Worm (Caenorhabditis elegans) whole organism, early embryonic: ENCODE data around the gene F01D5.10.

Source experiments
- B0310.2 ChIP-seq: sonication (generic microtip); optimal IDR thresholded peaks from 2 replicates; lab custom pipeline; 2016; ENCODE audit warnings: mild to moderate bottlenecking, missing genetic modification characterization, missing compliant biosample characterization
- F13C5.2 ChIP-seq: sonication (generic microtip); optimal IDR thresholded peaks from 2 replicates; lab custom pipeline; 2017; ENCODE audit warnings: mild to moderate bottlenecking, missing genetic modification characterization, inconsistent platforms, missing compliant biosample characterization
- aly-1 ChIP-seq: sonication (generic microtip); optimal IDR thresholded peaks from 2 replicates; lab custom pipeline; 2016; ENCODE audit warnings: missing genetic modification characterization, missing compliant biosample characterization
- ama-1 ChIP-seq: fragments of 150-350 bp; optimal IDR thresholded peaks from 2 replicates; lab custom pipeline; 2014
- ceh-13 ChIP-seq: fragments of 200-800 bp; sonication (Bioruptor generic); optimal IDR thresholded peaks from 2 replicates; lab custom pipeline; 2018; ENCODE audit warnings: mild to moderate bottlenecking, missing genetic modification characterization, missing compliant biosample characterization
- ceh-36 ChIP-seq: sonication (generic microtip); optimal IDR thresholded peaks from 2 replicates; lab custom pipeline; 2016; ENCODE audit warnings: missing genetic modification characterization, inconsistent platforms, missing compliant biosample characterization
- ets-7 ChIP-seq: sonication (generic microtip); optimal IDR thresholded peaks from 2 replicates; lab custom pipeline; 2016; ENCODE audit warnings: missing genotype, missing genetic modification characterization, missing compliant biosample characterization
- flt-1 ChIP-seq: fragments of 200-800 bp; sonication (Bioruptor generic); IDR thresholded peaks from 2 replicates; pipeline ENCODE4 v1.3.6; 2022; ENCODE audit warnings: missing genetic modification characterization, missing compliant biosample characterization
- hmbx-1 ChIP-seq: sonication (generic microtip); optimal IDR thresholded peaks from 2 replicates; lab custom pipeline; 2016; ENCODE audit warnings: mild to moderate bottlenecking, missing genetic modification characterization, missing compliant biosample characterization
- hmg-4 ChIP-seq: fragments of 200-800 bp; sonication (Bioruptor generic); optimal IDR thresholded peaks from 2 replicates; lab custom pipeline; 2018; ENCODE audit warnings: mild to moderate bottlenecking, missing genetic modification characterization, missing compliant biosample characterization
- hnd-1 ChIP-seq: sonication (generic microtip); optimal IDR thresholded peaks from 2 replicates; lab custom pipeline; 2016; ENCODE audit warnings: missing genetic modification characterization, missing compliant biosample characterization
- pes-1 ChIP-seq: fragments of 200-800 bp; sonication (Bioruptor generic); IDR thresholded peaks from 2 replicates; pipeline ENCODE4 v1.3.6; 2022; ENCODE audit warnings: missing genetic modification reagents, missing genetic modification characterization, missing compliant biosample characterization
- scrt-1 ChIP-seq: fragments of 200-800 bp; sonication (Bioruptor generic); IDR thresholded peaks from 2 replicates; pipeline ENCODE4 v1.3.6; 2022; ENCODE audit warnings: missing genetic modification characterization, missing compliant biosample characterization
- sea-1 ChIP-seq: fragments of 200-800 bp; sonication (Bioruptor generic); conservative IDR thresholded peaks from 2 replicates; pipeline ENCODE4 v1.3.6; 2022; ENCODE audit warnings: missing genetic modification characterization, missing compliant biosample characterization
- tbx-11 ChIP-seq: fragments of 200-800 bp; sonication (Bioruptor generic); IDR thresholded peaks from 2 replicates; pipeline ENCODE4 v1.3.6; 2022; ENCODE audit warnings: missing genetic modification characterization, missing compliant biosample characterization
- tbx-37 ChIP-seq: fragments of 200-800 bp; sonication (Bioruptor generic); conservative IDR thresholded peaks from 2 replicates; pipeline ENCODE4 v1.3.6; 2022; ENCODE audit warnings: missing genetic modification reagents, missing genetic modification characterization, missing compliant biosample characterization
- tra-4 ChIP-seq: sonication (generic microtip); optimal IDR thresholded peaks from 2 replicates; lab custom pipeline; 2017; ENCODE audit warnings: missing genetic modification characterization, missing compliant biosample characterization

F01D5.10 gene

DNA sequence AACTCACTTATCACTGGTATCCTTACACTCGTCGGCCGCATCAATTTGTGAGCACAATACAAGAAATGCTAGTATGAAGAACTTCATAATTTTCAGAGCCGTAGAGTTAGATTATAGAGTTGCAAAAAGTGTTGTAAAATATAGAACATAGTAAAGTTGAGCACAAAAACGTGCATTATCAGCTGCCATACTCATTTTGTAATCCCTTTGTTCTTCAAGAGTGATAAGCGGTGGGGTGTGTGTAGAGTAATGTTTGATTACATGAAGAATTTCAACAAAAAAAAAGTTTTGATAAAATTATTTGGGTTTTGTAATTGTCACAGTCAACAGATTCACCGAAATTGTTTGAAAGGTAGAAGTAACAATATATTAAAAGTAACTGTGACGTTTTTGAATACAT is 38.2 kb downstream of the F01D5.10 start, which contains the start of the genes Y39G8B.13 and Y39G8B.10:
Gene Y39G8B.13, minus strand, starts transcription at position 125 of the 400 bp plus-strand sequence.
Gene Y39G8B.10, minus strand, starts transcription at position 193 of the 400 bp plus-strand sequence.
- TF ChIP-seq flt-1 (no peak), hmg-4 (GFP tag; lab: Kevin White, UChicago) (no peak), ceh-36 (tag; lab: Kevin White, UChicago) (no peak), B0310.2 (tag; lab: Kevin White, UChicago) (no peak)

DNA sequence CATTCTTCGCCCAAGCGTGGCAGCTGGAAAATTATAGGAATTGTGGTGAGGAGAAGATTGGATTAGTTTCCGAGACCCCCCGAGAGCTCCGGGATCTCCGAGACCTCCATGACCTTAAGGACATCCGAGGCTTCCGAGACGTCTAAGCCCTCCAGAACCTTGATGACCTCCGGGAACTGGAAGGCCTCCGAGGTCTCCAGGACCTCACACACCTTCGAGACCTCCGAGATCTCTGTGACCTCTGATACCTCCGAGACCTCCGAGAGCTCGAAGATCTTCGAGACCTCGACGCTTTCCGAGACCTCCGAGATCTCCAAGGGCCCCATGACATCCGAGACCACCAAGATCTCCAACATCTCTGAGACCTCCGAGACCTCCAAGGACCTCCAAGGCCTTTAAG is 38.9 kb downstream of the F01D5.10 start:
- TF ChIP-seq ceh-13 (GFP tag; lab: Kevin White, UChicago), result no peak
- TF ChIP-seq ceh-36 (tag; lab: Kevin White, UChicago), result no peak
- no peak for TF ChIP-seq tbx-11 (GFP tag; lab: Robert Waterston, UW)
- no peak for TF ChIP-seq ets-7 (tag; lab: Kevin White, UChicago)
- no peak for TF ChIP-seq aly-1

DNA sequence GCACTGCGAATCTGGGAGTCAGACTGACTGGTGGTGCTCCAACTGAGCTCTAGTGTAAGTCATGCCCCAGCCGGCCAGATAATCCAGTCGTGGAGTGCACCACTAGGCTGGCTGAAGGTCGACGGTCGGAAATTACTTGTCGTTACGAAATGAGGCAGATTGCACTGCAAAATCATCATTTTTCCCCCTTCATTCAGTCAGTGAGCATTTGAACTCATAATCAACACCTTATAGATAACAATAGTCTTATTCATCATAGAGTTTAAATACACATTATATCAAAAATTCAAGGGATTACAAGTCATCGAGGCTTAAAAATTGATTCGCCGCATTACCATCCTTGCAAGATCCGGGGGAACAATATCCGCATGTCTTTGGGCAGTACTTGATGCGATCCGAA is 39.3 kb downstream of the F01D5.10 start:
- no peak for TF ChIP-seq tbx-37 (GFP tag; lab: Robert Waterston, UW)
- TF ChIP-seq ama-1 (lab: Kevin White, UChicago), result no peak
- no peak for TF ChIP-seq tbx-11 (GFP tag; lab: Robert Waterston, UW)

DNA sequence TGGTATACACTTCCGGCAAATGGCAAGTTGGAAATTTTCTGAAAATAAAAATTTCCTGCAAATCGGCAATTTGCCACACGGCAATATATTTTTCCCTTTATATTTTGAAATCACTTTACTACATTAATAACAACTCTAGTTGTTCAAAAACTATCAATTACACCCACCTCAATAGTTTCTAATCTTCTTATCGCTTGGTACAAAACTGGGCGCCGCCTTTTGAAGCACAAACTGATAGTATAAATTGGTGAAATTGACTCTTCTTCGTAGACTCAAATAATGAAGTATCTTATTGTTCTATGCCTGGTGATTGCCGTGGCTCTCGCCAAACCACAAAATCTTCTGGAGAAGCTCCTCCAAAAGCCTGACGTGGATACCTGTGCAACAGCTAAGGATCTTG is 40.0 kb downstream of the F01D5.10 start, which contains the start of gene Y39G8B.9:
Gene Y39G8B.9, plus strand, starts transcription at position 269 of the 400 bp plus-strand sequence.
- TF ChIP-seq ceh-13 (GFP tag; lab: Kevin White, UChicago), result no peak
- TF ChIP-seq tbx-11 (GFP tag; lab: Robert Waterston, UW), result no peak
- TF ChIP-seq hmg-4 (GFP tag; lab: Kevin White, UChicago), result no peak
- no peak for TF ChIP-seq ets-7 (tag; lab: Kevin White, UChicago)
- TF ChIP-seq ceh-36 (tag; lab: Kevin White, UChicago), result no peak
- TF ChIP-seq B0310.2 (tag; lab: Kevin White, UChicago), result no peak
- no peak for TF ChIP-seq sea-1 (GFP tag; lab: Robert Waterston, UW)
- no peak for TF ChIP-seq pes-1 (GFP tag; lab: Robert Waterston, UW)
- TF ChIP-seq hnd-1 (tag; lab: Kevin White, UChicago), result no peak
- TF ChIP-seq tbx-37 (GFP tag; lab: Robert Waterston, UW), result no peak
- TF ChIP-seq ama-1 (lab: Kevin White, UChicago), result no peak
- no peak for TF ChIP-seq scrt-1
- no peak for TF ChIP-seq flt-1
- no peak for TF ChIP-seq F13C5.2

ce11 chrII:13979833-13980513 is 41.2 kb downstream of the F01D5.10 start, which contains the start of gene sre-48:
Gene sre-48, minus strand, starts transcription at chrII:13979883.
- TF ChIP-seq scrt-1 (no peak), tbx-37 (GFP tag; lab: Robert Waterston, UW) (no peak), hmbx-1 (tag; lab: Kevin White, UChicago) (no peak), flt-1 (no peak), F13C5.2 (no peak), ets-7 (tag; lab: Kevin White, UChicago) (no peak)

DNA sequence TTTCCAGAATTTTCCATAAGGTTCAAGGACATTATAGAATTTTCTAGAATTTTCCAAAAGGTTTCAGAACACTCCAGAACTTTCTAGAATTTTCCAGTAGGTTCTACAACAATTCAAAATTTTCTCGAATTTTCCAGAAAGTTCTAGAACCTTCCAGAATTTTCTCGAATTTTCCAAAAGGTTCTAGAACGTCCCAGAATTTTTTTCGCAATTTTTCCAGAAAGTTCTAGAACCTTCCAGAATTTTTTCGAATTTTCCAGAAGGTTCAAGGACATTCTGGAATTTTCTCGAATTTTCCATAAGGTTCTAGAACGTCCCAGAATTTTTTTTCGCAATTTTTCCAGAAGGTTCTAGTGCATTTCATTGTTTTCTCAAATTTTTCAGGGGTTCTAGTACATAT is 43.4 kb downstream of the F01D5.10 start:
- TF ChIP-seq tra-4 (tag; lab: Kevin White, UChicago), result no peak
- no peak for TF ChIP-seq tbx-37 (GFP tag; lab: Robert Waterston, UW)
- TF ChIP-seq hnd-1 (tag; lab: Kevin White, UChicago), result no peak
- TF ChIP-seq hmg-4 (GFP tag; lab: Kevin White, UChicago), result no peak
- no peak for TF ChIP-seq flt-1
- no peak for TF ChIP-seq ceh-36 (tag; lab: Kevin White, UChicago)
- no peak for TF ChIP-seq sea-1 (GFP tag; lab: Robert Waterston, UW)
- TF ChIP-seq B0310.2 (tag; lab: Kevin White, UChicago), result no peak
- TF ChIP-seq scrt-1, result no peak
- no peak for TF ChIP-seq F13C5.2
- no peak for TF ChIP-seq ceh-13 (GFP tag; lab: Kevin White, UChicago)
- TF ChIP-seq ama-1 (lab: Kevin White, UChicago), result no peak
- TF ChIP-seq pes-1 (GFP tag; lab: Robert Waterston, UW), result no peak
- no peak for TF ChIP-seq hmbx-1 (tag; lab: Kevin White, UChicago)
- no peak for TF ChIP-seq ets-7 (tag; lab: Kevin White, UChicago)
- no peak for TF ChIP-seq aly-1
- no peak for TF ChIP-seq tbx-11 (GFP tag; lab: Robert Waterston, UW)

ce11 chrII:13976161-13976560 is 45.0 kb downstream of the F01D5.10 start, which contains the start of gene Y39G8B.2:
Gene Y39G8B.2, minus strand, starts transcription at chrII:13976221.
- no peak for TF ChIP-seq ceh-13 (GFP tag; lab: Kevin White, UChicago)
- TF ChIP-seq hmbx-1 (tag; lab: Kevin White, UChicago), result no peak
- TF ChIP-seq flt-1, result 0 out of 2 replicates have a peak, but pooled peaks have one; percentile 32
- no peak for TF ChIP-seq B0310.2 (tag; lab: Kevin White, UChicago)
- TF ChIP-seq tbx-11 (GFP tag; lab: Robert Waterston, UW), result 0 out of 2 replicates have a peak, but pooled peaks have one; percentile 43
- peak; percentile 68 for TF ChIP-seq pes-1 (GFP tag; lab: Robert Waterston, UW)
- TF ChIP-seq hmg-4 (GFP tag; lab: Kevin White, UChicago), result peak; percentile 66
- TF ChIP-seq ceh-36 (tag; lab: Kevin White, UChicago), result no peak
- no peak for TF ChIP-seq tbx-37 (GFP tag; lab: Robert Waterston, UW)
- TF ChIP-seq sea-1 (GFP tag; lab: Robert Waterston, UW), result no peak
- peak; percentile 43; the same call in 1 of the 2 replicates for TF ChIP-seq scrt-1
- peak; percentile 73 for TF ChIP-seq F13C5.2
